Fruit fly (Drosophila melanogaster): Measurements from ENCODE around the gene CG33648.
A peak's percentile ranks its signal among the peaks of the same experiment; 100 is the strongest.

Gene CG33648

DNA sequence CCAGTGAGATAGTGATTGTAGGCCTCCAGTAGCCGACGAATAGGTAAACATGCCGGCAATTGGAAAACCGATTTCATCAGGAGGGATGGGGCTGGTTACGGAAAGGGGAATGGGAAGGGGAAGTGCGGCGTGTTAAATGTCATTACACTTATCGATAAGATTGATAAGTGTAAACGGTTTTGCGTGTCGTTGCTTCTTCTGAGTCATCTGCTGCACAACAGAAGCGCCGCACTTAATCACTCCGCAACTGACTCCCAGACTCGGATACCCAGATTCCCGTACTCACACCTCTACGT, 30.4 kb downstream of the CG33648 start:
- TF ChIP-seq C15 (GFP tag; IDR thresholded peaks at IDR 0.05) (no peak), Xbp1 (GFP tag; optimal IDR thresholded peaks at IDR 0.05) (no peak), Nf-YA (GFP tag; IDR thresholded peaks at IDR 0.05) (no peak), Ravus (GFP tag; IDR thresholded peaks at IDR 0.05) (no peak), vvl (GFP tag; IDR thresholded peaks at IDR 0.05) (peak; percentile 10; the same call in 1 of the 2 replicates), Sox102F (GFP tag; optimal IDR thresholded peaks at IDR 0.05) (no peak), klu (GFP tag; IDR thresholded peaks at IDR 0.05) (no peak), zfh2 (GFP tag; optimal IDR thresholded peaks at IDR 0.05) (no peak), Mes4 (GFP tag; optimal IDR thresholded peaks at IDR 0.05) (no peak), gsb-n (tag; optimal IDR thresholded peaks at IDR 0.05) (no peak), tll (GFP tag; optimal IDR thresholded peaks at IDR 0.05) (no peak), Hand (GFP tag; optimal IDR thresholded peaks at IDR 0.05) (no peak), tio (GFP tag; optimal IDR thresholded peaks at IDR 0.05) (no peak), CG3163 (GFP tag; optimal IDR thresholded peaks at IDR 0.05) (no peak), Drgx (GFP tag; IDR thresholded peaks at IDR 0.05) (no peak), yki (optimal IDR thresholded peaks at IDR 0.05) (no peak), crol (GFP tag; IDR thresholded peaks at IDR 0.05) (peak; percentile 64), lmd (GFP tag; IDR thresholded peaks at IDR 0.05) (no peak), tgo (GFP tag; IDR thresholded peaks at IDR 0.05) (no peak), HLH4C (GFP tag; IDR thresholded peaks at IDR 0.05; ENCODE audit: partially characterized antibody) (no peak), pan (optimal IDR thresholded peaks at IDR 0.05) (no peak), pan (GFP tag; optimal IDR thresholded peaks at IDR 0.05 in 1 of 2, IDR thresholded peaks at IDR 0.05 in 1 of 2) (peak in 1 of 2 experiments; percentile 18), CG10147 (GFP tag; optimal IDR thresholded peaks at IDR 0.05) (no peak), mirr (GFP tag; optimal IDR thresholded peaks at IDR 0.05) (peak; percentile 56), chinmo (GFP tag; IDR thresholded peaks at IDR 0.05; ENCODE audit: partially characterized antibody) (no peak), Dbx (GFP tag; IDR thresholded peaks at IDR 0.05) (no peak), CG18476 (GFP tag; optimal IDR thresholded peaks at IDR 0.05) (no peak), rib (GFP tag; IDR thresholded peaks at IDR 0.05) (no peak), CG17802 (tag; optimal IDR thresholded peaks at IDR 0.05) (no peak), grn (GFP tag; optimal IDR thresholded peaks at IDR 0.05) (peak; percentile 71), cg (GFP tag; optimal IDR thresholded peaks at IDR 0.05) (no peak), her (GFP tag; optimal IDR thresholded peaks at IDR 0.05) (no peak), CG12219 (GFP tag; optimal IDR thresholded peaks at IDR 0.05) (no peak), B-H2 (GFP tag; optimal IDR thresholded peaks at IDR 0.05) (no peak), CG10209 (GFP tag; optimal IDR thresholded peaks at IDR 0.05) (no peak), bowl (GFP tag; IDR thresholded peaks at IDR 0.05) (no peak), CG10462 (GFP tag; optimal IDR thresholded peaks at IDR 0.05) (no peak), dmrt99B (tag; optimal IDR thresholded peaks at IDR 0.05) (no peak), mam (GFP tag; optimal IDR thresholded peaks at IDR 0.05) (no peak), cato (GFP tag; optimal IDR thresholded peaks at IDR 0.05; ENCODE audit: borderline replicate concordance) (no peak), lab (GFP tag; optimal IDR thresholded peaks at IDR 0.05) (peak; percentile 93), CG2889 (GFP tag; IDR thresholded peaks at IDR 0.05) (no peak), nerfin-2 (GFP tag; IDR thresholded peaks at IDR 0.05; ENCODE audit: partially characterized antibody) (no peak), CG6765 (GFP tag; optimal IDR thresholded peaks at IDR 0.05) (no peak), ap (GFP tag; IDR thresholded peaks at IDR 0.05) (no peak), odd (GFP tag; optimal IDR thresholded peaks at IDR 0.05) (peak; percentile 18), dan (GFP tag; IDR thresholded peaks at IDR 0.05) (no peak), H2.0 (GFP tag; IDR thresholded peaks at IDR 0.05) (no peak), CG31388 (GFP tag; optimal IDR thresholded peaks at IDR 0.05) (no peak), Ptx1 (GFP tag; IDR thresholded peaks at IDR 0.05) (0 out of 2 replicates have a peak, but pooled peaks have one; percentile 18), sug (tag; optimal IDR thresholded peaks at IDR 0.05) (no peak), Nf-YB (GFP tag; optimal IDR thresholded peaks at IDR 0.05) (no peak), CoRest (tag; optimal IDR thresholded peaks at IDR 0.05) (no peak)

Data from whole organism, embryonic.